Fruit fly (Drosophila melanogaster) whole organism, embryonic: Measurements from ENCODE around the gene p-cup.

ENCODE experiments used
- Bgb ChIP-seq: fragments of 200-800 bp; sonication (Bioruptor generic); IDR thresholded peaks from 2 replicates; pipeline ENCODE4 v1.3.6; 2022; ENCODE audit warnings: missing biosample characterization, missing genetic modification characterization; ENCODE audit not compliant: partially characterized antibody
- ash1 ChIP-seq: fragments of 200-800 bp; sonication (Bioruptor generic); optimal IDR thresholded peaks from 2 replicates; lab custom pipeline; 2018; ENCODE audit warnings: missing biosample characterization, mild to moderate bottlenecking, missing genetic modification characterization

DNA sequence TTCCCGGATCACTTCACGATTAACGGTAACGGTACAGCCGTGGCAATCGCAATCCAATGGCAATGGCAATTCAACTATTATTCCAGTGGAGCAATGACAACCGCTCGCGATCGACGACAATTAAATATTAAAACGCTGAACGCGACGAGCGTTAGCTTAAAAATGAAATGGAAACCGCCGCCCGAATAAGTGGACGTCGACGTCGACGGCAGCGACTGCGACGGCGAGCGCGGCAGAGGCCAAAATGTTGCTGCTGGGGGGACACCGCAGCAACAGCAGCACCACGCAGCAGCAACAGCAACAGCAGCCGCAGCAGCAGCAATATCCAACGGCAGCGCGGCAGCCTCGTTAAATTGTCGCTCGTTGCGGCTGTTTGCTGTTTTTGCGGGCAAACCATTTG lies 3.9 kb upstream of the p-cup start, which contains the start of gene CG8568:
- TF ChIP-seq Bgb (GFP tag; lab: Robert Waterston, UW) (no peak), ash1 (GFP tag; lab: Kevin White, UChicago) (no peak)
